Fruit fly (Drosophila melanogaster) whole organism, embryonic: ENCODE data around the gene Unc50.

Experiments
- Awh ChIP-seq: fragments of 200-800 bp; sonication (Bioruptor generic); IDR thresholded peaks from 2 replicates; pipeline ENCODE4, ENCODE4 v1.3.6; 2022; ENCODE audit warnings: missing biosample characterization, missing genetic modification characterization
- Bteb2 ChIP-seq: fragments of 200-800 bp; sonication (Bioruptor generic); optimal IDR thresholded peaks from 2 replicates; lab custom pipeline; 2016; ENCODE audit warnings: missing biosample characterization, missing genetic modification characterization
- CG10267 ChIP-seq: fragments of 200-800 bp; sonication (Bioruptor generic); optimal IDR thresholded peaks from 2 replicates; lab custom pipeline; 2018; ENCODE audit warnings: missing biosample characterization, mild to moderate bottlenecking, missing genetic modification characterization, moderate library complexity
- CG10543 ChIP-seq: fragments of 200-800 bp; sonication (Bioruptor generic); optimal IDR thresholded peaks from 3 replicates; lab custom pipeline; 2017; ENCODE audit warnings: missing biosample characterization, mild to moderate bottlenecking, missing genetic modification characterization, moderate library complexity
- CG10959 ChIP-seq: fragments of 200-800 bp; sonication (Bioruptor generic); IDR thresholded peaks from 2 replicates; pipeline ENCODE4 v1.3.6; 2022; ENCODE audit warnings: missing biosample characterization, missing genetic modification characterization
- CG13123 ChIP-seq: fragments of 200-800 bp; sonication (Bioruptor generic); optimal IDR thresholded peaks from 2 replicates; lab custom pipeline; 2016; ENCODE audit warnings: missing biosample characterization, missing genetic modification characterization
- CG17328 ChIP-seq: fragments of 200-800 bp; sonication (Bioruptor generic); IDR thresholded peaks from 2 replicates; pipeline ENCODE4 v1.3.6; 2022; ENCODE audit warnings: missing biosample characterization, missing genetic modification characterization
- CG17359 ChIP-seq: fragments of 200-800 bp; sonication (Bioruptor generic); optimal IDR thresholded peaks from 3 replicates; lab custom pipeline; 2018; ENCODE audit warnings: missing biosample characterization, mild to moderate bottlenecking, missing genetic modification characterization, moderate library complexity
- CG18476 ChIP-seq: fragments of 200-800 bp; sonication (Bioruptor generic); optimal IDR thresholded peaks from 2 replicates; lab custom pipeline; 2016; ENCODE audit warnings: missing biosample characterization, mild to moderate bottlenecking, missing genetic modification characterization
- CG2120 ChIP-seq: fragments of 200-800 bp; sonication (Bioruptor generic); optimal IDR thresholded peaks from 3 replicates; lab custom pipeline; 2016; ENCODE audit warnings: missing biosample characterization, missing genetic modification characterization
- CG2199 ChIP-seq: fragments of 200-800 bp; sonication (Bioruptor generic); IDR thresholded peaks from 3 replicates; pipeline ENCODE4 v1.3.6; 2022; ENCODE audit warnings: missing biosample characterization, missing genetic modification characterization
- CG31365 ChIP-seq: fragments of 200-800 bp; sonication (Bioruptor generic); optimal IDR thresholded peaks from 2 replicates; lab custom pipeline; 2018; ENCODE audit warnings: missing biosample characterization, mild to moderate bottlenecking, missing genetic modification characterization
- CG32772 ChIP-seq: fragments of 200-800 bp; sonication (Bioruptor generic); IDR thresholded peaks from 2 replicates; pipeline ENCODE4 v1.3.6; 2022; ENCODE audit warnings: missing biosample characterization, missing genetic modification characterization
- CG43689 ChIP-seq: fragments of 200-800 bp; sonication (Bioruptor generic); IDR thresholded peaks from 2 replicates; pipeline ENCODE4 v1.3.6; 2022; ENCODE audit warnings: missing biosample characterization, missing genetic modification characterization
- CG4424 ChIP-seq: fragments of 200-800 bp; sonication (Bioruptor generic); optimal IDR thresholded peaks from 3 replicates; lab custom pipeline; 2016; ENCODE audit warnings: missing biosample characterization, missing genetic modification characterization
- CG8944 ChIP-seq: fragments of 200-800 bp; sonication (Bioruptor generic); optimal IDR thresholded peaks from 3 replicates; lab custom pipeline; 2016; ENCODE audit warnings: missing biosample characterization, missing genetic modification characterization
- CrebB ChIP-seq: fragments of 200-800 bp; sonication (Bioruptor generic); optimal IDR thresholded peaks from 3 replicates; lab custom pipeline; 2018; ENCODE audit warnings: missing biosample characterization, mild to moderate bottlenecking, missing genetic modification characterization
- Doc2 ChIP-seq: fragments of 200-800 bp; sonication (Bioruptor generic); IDR thresholded peaks from 2 replicates; pipeline ENCODE4 v1.3.6; 2022; ENCODE audit warnings: missing biosample characterization, missing genetic modification characterization
- HLH54F ChIP-seq: fragments of 200-800 bp; sonication (Bioruptor generic); optimal IDR thresholded peaks from 3 replicates; lab custom pipeline; 2016; ENCODE audit warnings: missing biosample characterization, missing genetic modification characterization
- Hr3 ChIP-seq: fragments of 200-800 bp; sonication (Bioruptor generic); optimal IDR thresholded peaks from 3 replicates; lab custom pipeline; 2016; ENCODE audit warnings: missing biosample characterization, missing genetic modification characterization
- Kr ChIP-seq: fragments of 200-800 bp; sonication (Bioruptor generic); optimal IDR thresholded peaks from 2 replicates; lab custom pipeline; 2017; ENCODE audit warnings: missing biosample characterization, mild to moderate bottlenecking, missing genetic modification characterization
- Max ChIP-seq: fragments of 200-800 bp; sonication (Bioruptor generic); optimal IDR thresholded peaks from 2 replicates; lab custom pipeline; 2016; ENCODE audit warnings: missing biosample characterization, mild to moderate bottlenecking, missing genetic modification characterization
- Meics ChIP-seq: fragments of 200-800 bp; sonication (Bioruptor generic); optimal IDR thresholded peaks from 2 replicates; lab custom pipeline; 2017; ENCODE audit warnings: missing biosample characterization, mild to moderate bottlenecking, missing genetic modification characterization
- Neu2 ChIP-seq: fragments of 200-800 bp; sonication (Bioruptor generic); optimal IDR thresholded peaks from 3 replicates; lab custom pipeline; 2016; ENCODE audit warnings: missing biosample characterization, missing genetic modification characterization, borderline replicate concordance
- NfI ChIP-seq: fragments of 200-800 bp; sonication (Bioruptor generic); optimal IDR thresholded peaks from 3 replicates; lab custom pipeline; 2018; ENCODE audit warnings: missing biosample characterization, mild to moderate bottlenecking, missing genetic modification characterization, moderate library complexity
- Optix ChIP-seq: fragments of 200-800 bp; sonication (Bioruptor generic); IDR thresholded peaks from 3 replicates; pipeline ENCODE4 v1.3.6; 2022; ENCODE audit warnings: missing biosample characterization, missing genetic modification characterization
- Spps ChIP-seq: fragments of 200-800 bp; sonication (Bioruptor generic); optimal IDR thresholded peaks from 2 replicates; lab custom pipeline; 2018; ENCODE audit warnings: missing biosample characterization, mild to moderate bottlenecking, missing genetic modification characterization
- Sry-δ ChIP-seq: fragments of 200-800 bp; sonication (Bioruptor generic); optimal IDR thresholded peaks from 2 replicates; lab custom pipeline; 2016; ENCODE audit warnings: missing biosample characterization, missing genetic modification characterization
- ase ChIP-seq: fragments of 200-800 bp; sonication (Bioruptor generic); IDR thresholded peaks from 3 replicates; pipeline ENCODE4 v1.3.6; 2022; ENCODE audit warnings: missing biosample characterization, missing genetic modification characterization
- ash1 ChIP-seq: fragments of 200-800 bp; sonication (Bioruptor generic); optimal IDR thresholded peaks from 2 replicates; lab custom pipeline; 2018; ENCODE audit warnings: missing biosample characterization, mild to moderate bottlenecking, missing genetic modification characterization
- caup ChIP-seq: fragments of 200-800 bp; sonication (Bioruptor generic); optimal IDR thresholded peaks from 3 replicates; lab custom pipeline; 2017; ENCODE audit warnings: missing biosample characterization, mild to moderate bottlenecking, missing genetic modification characterization, moderate library complexity; ENCODE audit not compliant: severe bottlenecking
- crp ChIP-seq, 2 experiments: fragments of 200-800 bp; sonication (Bioruptor generic); optimal IDR thresholded peaks; 2 replicates in 1 of 2; 3 replicates in 1 of 2; lab custom pipeline; 2017; ENCODE audit warnings: missing biosample characterization in 2 of 2, missing genetic modification characterization in 2 of 2, mild to moderate bottlenecking in 1 of 2, moderate library complexity in 1 of 2
- en ChIP-seq: fragments of 200-800 bp; sonication (Bioruptor generic); optimal IDR thresholded peaks from 2 replicates; lab custom pipeline; 2016; ENCODE audit warnings: missing biosample characterization, missing genetic modification characterization
- fru ChIP-seq: fragments of >200 bp; optimal IDR thresholded peaks from 2 replicates; lab custom pipeline; 2017
- jigr1 ChIP-seq: fragments of 200-800 bp; sonication (Bioruptor generic); IDR thresholded peaks from 3 replicates; pipeline ENCODE4 v1.3.6; 2022; ENCODE audit warnings: missing biosample characterization, missing genetic modification characterization
- kah ChIP-seq: fragments of 200-800 bp; sonication (Bioruptor generic); optimal IDR thresholded peaks from 2 replicates; lab custom pipeline; 2018; ENCODE audit warnings: missing biosample characterization, mild to moderate bottlenecking, missing genetic modification characterization
- lmd ChIP-seq: fragments of 200-800 bp; sonication (Bioruptor generic); IDR thresholded peaks from 2 replicates; pipeline ENCODE4 v1.3.6; 2022; ENCODE audit warnings: missing biosample characterization, missing genetic modification characterization
- nau ChIP-seq: fragments of 200-800 bp; sonication (Bioruptor generic); optimal IDR thresholded peaks from 3 replicates; lab custom pipeline; 2017; ENCODE audit warnings: missing biosample characterization, mild to moderate bottlenecking, missing genetic modification characterization, missing genetic modification reagents
- nerfin-1 ChIP-seq: fragments of 200-800 bp; sonication (Bioruptor generic); optimal IDR thresholded peaks from 3 replicates; lab custom pipeline; 2019; ENCODE audit warnings: missing biosample characterization, mild to moderate bottlenecking, missing genetic modification characterization, moderate library complexity
- odd ChIP-seq: fragments of 200-800 bp; sonication (Bioruptor generic); optimal IDR thresholded peaks from 2 replicates; lab custom pipeline; 2017; ENCODE audit warnings: missing biosample characterization, mild to moderate bottlenecking, missing genetic modification characterization
- onecut ChIP-seq: fragments of 200-800 bp; sonication (Bioruptor generic); IDR thresholded peaks from 2 replicates; pipeline ENCODE4 v1.3.6; 2022; ENCODE audit warnings: missing biosample characterization, missing genetic modification characterization
- pho ChIP-seq: fragments of 200-800 bp; sonication (Bioruptor generic); optimal IDR thresholded peaks from 2 replicates; lab custom pipeline; 2016; ENCODE audit warnings: missing biosample characterization, missing genetic modification characterization
- pum ChIP-seq: fragments of 200-800 bp; sonication (Bioruptor generic); optimal IDR thresholded peaks from 2 replicates; lab custom pipeline; 2016; ENCODE audit warnings: missing biosample characterization, missing genetic modification characterization
- sens ChIP-seq: fragments of 200-800 bp; sonication (Bioruptor generic); peaks from one replicate; lab custom pipeline; 2016; ENCODE audit warnings: missing biosample characterization, missing genetic modification characterization
- slou ChIP-seq: fragments of 200-800 bp; sonication (Bioruptor generic); optimal IDR thresholded peaks from 3 replicates; lab custom pipeline; 2016; ENCODE audit warnings: missing biosample characterization, missing genetic modification characterization
- sug ChIP-seq: fragments of 200-800 bp; optimal IDR thresholded peaks from 2 replicates; lab custom pipeline; 2019; ENCODE audit warnings: missing biosample characterization, mild to moderate bottlenecking, missing genetic modification characterization, moderate library complexity
- tio ChIP-seq: fragments of 200-800 bp; sonication (Bioruptor generic); optimal IDR thresholded peaks from 2 replicates; lab custom pipeline; 2017; ENCODE audit warnings: missing biosample characterization, missing genetic modification characterization, inconsistent platforms
- tll ChIP-seq, 2 experiments: fragments of 200-800 bp in 1 of 2; fragments of >200 bp in 1 of 2; sonication (Bioruptor generic) in 1 of 2; optimal IDR thresholded peaks; 2 replicates each; lab custom pipeline; 2017 to 2019; ENCODE audit warnings: missing biosample characterization in 2 of 2, missing genetic modification characterization in 2 of 2, mild to moderate bottlenecking in 1 of 2, moderate library complexity in 1 of 2

Gene Unc50

dm6 chr3R:8664699-8665340 lies 11.6 kb downstream of the Unc50 start (continued):
- TF ChIP-seq odd (no peak), Awh (GFP tag; lab: Robert Waterston, UW) (no peak), onecut (GFP tag; lab: Robert Waterston, UW) (peak; percentile 99), CrebB (no peak), CG43689 (GFP tag; lab: Robert Waterston, UW) (no peak), Meics (GFP tag; lab: Kevin White, UChicago) (no peak), NfI (GFP tag; lab: Kevin White, UChicago) (no peak), tll (GFP tag; optimal IDR thresholded peaks at IDR 0.05; lab: Kevin White, UChicago) (no peak), CG10959 (GFP tag; lab: Robert Waterston, UW) (no peak), nau (peak; percentile 2), caup (GFP tag; lab: Kevin White, UChicago) (no peak), fru (no peak), lmd (GFP tag; lab: Robert Waterston, UW) (no peak), Kr (GFP tag; lab: Kevin White, UChicago) (no peak), sug (tag; lab: Kevin White, UChicago) (peak; percentile 2)
- TF ChIP-seq, all 482 proteins: peak for 11

- peak; percentile 39 for TF ChIP-seq sug (tag; lab: Kevin White, UChicago)
- TF ChIP-seq en (GFP tag; lab: Kevin White, UChicago), result no peak
- TF ChIP-seq CG2199 (GFP tag; lab: Robert Waterston, UW), result no peak
- TF ChIP-seq CrebB, result no peak
- no peak for TF ChIP-seq Neu2
- TF ChIP-seq Sry-δ (GFP tag; lab: Kevin White, UChicago), result peak; percentile 94
- TF ChIP-seq CG2120, result peak; percentile 65
- TF ChIP-seq CG13123 (GFP tag; lab: Kevin White, UChicago), result peak; percentile 7
- no peak for TF ChIP-seq Doc2 (GFP tag; lab: Robert Waterston, UW)
- TF ChIP-seq CG10267, result peak; percentile 93
- peak; percentile 36 for TF ChIP-seq CG18476
- peak; percentile 44 for TF ChIP-seq kah (GFP tag; lab: Kevin White, UChicago)
- no peak for TF ChIP-seq ash1 (GFP tag; lab: Kevin White, UChicago)
- no peak for TF ChIP-seq CG32772
- peak; percentile 19 for TF ChIP-seq HLH54F (GFP tag; lab: Kevin White, UChicago)
- peak; percentile 7 for TF ChIP-seq nau
- peak; percentile 64 for TF ChIP-seq CG8944
- peak; percentile 20 for TF ChIP-seq pho (GFP tag; lab: Kevin White, UChicago)
- TF ChIP-seq pum, result peak; percentile 69
- TF ChIP-seq ase, result peak; percentile 53; the same call in 2 of the 3 replicates
- peak; percentile 5 for TF ChIP-seq Hr3 (GFP tag; lab: Kevin White, UChicago)
- TF ChIP-seq nerfin-1, result peak; percentile 17
- peak; percentile 50 for TF ChIP-seq NfI (GFP tag; lab: Kevin White, UChicago)
- TF ChIP-seq CG4424 (GFP tag; lab: Kevin White, UChicago), result peak; percentile 41
- no peak for TF ChIP-seq Spps (tag; lab: Kevin White, UChicago)
- no peak for TF ChIP-seq slou (GFP tag; lab: Kevin White, UChicago)
- peak; percentile 65 for TF ChIP-seq Max (GFP tag; lab: Kevin White, UChicago)
- no peak for TF ChIP-seq CG31365 (tag; lab: Kevin White, UChicago)
- TF ChIP-seq crp (GFP tag; optimal IDR thresholded peaks at IDR 0.05; lab: Kevin White, UChicago), result peak; percentile 75 to 95
- TF ChIP-seq CG17359, result peak; percentile 36
- TF ChIP-seq jigr1 (GFP tag; lab: Robert Waterston, UW), result no peak
- TF ChIP-seq CG10543, result peak; percentile 70
- TF ChIP-seq Optix (GFP tag; lab: Robert Waterston, UW), result no peak
- TF ChIP-seq tio (GFP tag; lab: Kevin White, UChicago), result no peak
- TF ChIP-seq sens, result peak; percentile 91
- TF ChIP-seq Bteb2 (GFP tag; lab: Kevin White, UChicago), result peak; percentile 31
- 0 out of 2 replicates have a peak, but pooled peaks have one; percentile 7 for TF ChIP-seq CG17328 (GFP tag; lab: Robert Waterston, UW)
These were observed 12.6 kb downstream of the Unc50 start, which contains the start of gene CG8032 for dm6 chr3R:8663668-8664283. Gene CG8032 (plus strand): TSS chr3R:8664115.
